Worm (Caenorhabditis elegans): ENCODE measurements around the gene ech-9.

DNA sequence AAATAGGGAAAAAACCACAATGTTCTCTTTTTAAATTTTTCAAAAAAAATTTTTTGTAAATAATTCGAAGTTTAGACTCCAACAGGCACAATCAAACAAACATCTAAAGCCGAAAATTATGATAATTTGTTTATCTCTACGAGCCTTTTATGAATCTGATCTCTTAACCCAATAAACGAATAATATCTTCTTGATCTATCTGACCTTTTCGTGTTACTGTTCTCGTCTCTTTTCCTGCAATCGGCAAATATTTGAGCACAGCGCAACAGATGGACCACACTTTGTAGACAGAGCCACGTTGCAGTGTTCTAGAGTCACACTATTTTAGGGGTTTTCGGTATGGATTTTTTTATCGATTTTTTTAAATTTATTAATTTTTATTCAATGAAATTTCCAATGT is 16.6 kb upstream of the ech-9 start:
- no peak for TF ChIP-seq klf-2 (GFP tag; conservative IDR thresholded peaks at IDR 0.05)
- no peak for TF ChIP-seq ztf-29 (GFP tag; IDR thresholded peaks at IDR 0.05)
- no peak for TF ChIP-seq ztf-23 (GFP tag; IDR thresholded peaks at IDR 0.05)
- TF ChIP-seq cog-1 (tag; optimal IDR thresholded peaks at IDR 0.05): no peak
- TF ChIP-seq flt-1 (GFP tag; IDR thresholded peaks at IDR 0.05): no peak
